Worm (Caenorhabditis elegans): Measurements from ENCODE around the gene ZK355.8.

ce11 chrII:2975561-2976230 is 48.1 kb downstream of the ZK355.8 start:
- TF ChIP-seq aly-1 (tag; optimal IDR thresholded peaks at IDR 0.05) (no peak), ama-1 (optimal IDR thresholded peaks at IDR 0.05) (no peak), flt-1 (GFP tag; IDR thresholded peaks at IDR 0.05) (no peak), sea-1 (GFP tag; conservative IDR thresholded peaks at IDR 0.05) (no peak), tbx-11 (GFP tag; IDR thresholded peaks at IDR 0.05) (no peak), F13C5.2 (tag; optimal IDR thresholded peaks at IDR 0.05) (no peak), B0310.2 (tag; optimal IDR thresholded peaks at IDR 0.05) (no peak), hmbx-1 (tag; optimal IDR thresholded peaks at IDR 0.05) (no peak), ceh-36 (tag; optimal IDR thresholded peaks at IDR 0.05) (no peak), scrt-1 (GFP tag; IDR thresholded peaks at IDR 0.05) (no peak)

All from whole organism, early embryonic.